Worm (Caenorhabditis elegans) whole organism, midembryonic: ENCODE measurements around the gene F55C9.15.

Experiments used
- T22C8.4 ChIP-seq: fragments of 200-800 bp; sonication (Bioruptor generic); IDR thresholded peaks from 2 replicates; pipeline ENCODE4 v1.3.6; 2022; ENCODE audit warnings: missing genetic modification characterization, missing compliant biosample characterization
- cog-1 ChIP-seq: sonication (generic microtip); optimal IDR thresholded peaks from 2 replicates; lab custom pipeline; 2016; ENCODE audit warnings: missing genetic modification characterization, missing compliant biosample characterization
- flt-1 ChIP-seq: fragments of 200-800 bp; sonication (Bioruptor generic); IDR thresholded peaks from 2 replicates; pipeline ENCODE4 v1.3.6; 2022; ENCODE audit warnings: missing genetic modification characterization, missing compliant biosample characterization
- klf-2 ChIP-seq: fragments of 200-800 bp; sonication (Bioruptor generic); conservative IDR thresholded peaks from 2 replicates; pipeline ENCODE4 v1.3.6; 2022; ENCODE audit warnings: missing genetic modification reagents, missing genetic modification characterization, missing compliant biosample characterization
- med-1 ChIP-seq: sonication (generic microtip); optimal IDR thresholded peaks from 2 replicates; lab custom pipeline; 2017; ENCODE audit warnings: missing genetic modification characterization, mild to moderate bottlenecking, missing compliant biosample characterization, antibody characterized with exemption, missing genetic modification reagents; ENCODE audit not compliant: insufficient read depth
- ref-1 ChIP-seq: fragments of 200-800 bp; sonication (Bioruptor generic); conservative IDR thresholded peaks from 2 replicates; pipeline ENCODE4 v1.3.6; 2022; ENCODE audit warnings: missing genetic modification reagents, missing genetic modification characterization, missing compliant biosample characterization
- tab-1 ChIP-seq: fragments of 200-800 bp; sonication (Bioruptor generic); IDR thresholded peaks from 2 replicates; pipeline ENCODE4 v1.3.6; 2022; ENCODE audit warnings: missing genetic modification characterization, missing compliant biosample characterization
- ztf-23 ChIP-seq: fragments of 200-800 bp; sonication (Bioruptor generic); IDR thresholded peaks from 2 replicates; pipeline ENCODE4 v1.3.6; 2022; ENCODE audit warnings: missing genetic modification reagents, missing genetic modification characterization, missing compliant biosample characterization
- ztf-29 ChIP-seq: fragments of 200-800 bp; sonication (Bioruptor generic); IDR thresholded peaks from 2 replicates; pipeline ENCODE4 v1.3.6; 2022; ENCODE audit warnings: missing genetic modification reagents, missing genetic modification characterization, missing compliant biosample characterization

The F55C9.15 gene

DNA sequence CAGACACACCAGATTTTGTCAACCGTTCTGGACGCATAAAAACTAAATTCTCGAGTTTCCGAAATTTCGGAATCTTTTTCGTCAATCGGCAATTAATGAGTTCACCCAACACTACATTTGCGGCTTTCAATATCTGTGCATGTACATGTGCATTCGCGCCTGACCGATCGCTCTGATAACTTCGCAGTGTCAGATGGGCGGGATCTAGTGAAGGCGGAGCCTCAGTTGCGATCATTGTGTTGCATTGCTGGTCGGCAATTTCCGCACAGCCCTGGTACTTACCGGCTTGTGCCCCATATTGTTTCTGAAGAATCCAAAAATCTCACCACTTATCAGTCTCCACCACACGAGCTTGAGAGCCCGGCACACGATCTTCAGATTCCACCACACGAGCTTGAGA, 46.1 kb downstream of the F55C9.15 start:
- TF ChIP-seq klf-2 (GFP tag; lab: Robert Waterston, UW) (no peak), med-1 (no peak), flt-1 (GFP tag; lab: Robert Waterston, UW) (no peak), ztf-29 (GFP tag; lab: Robert Waterston, UW) (no peak), cog-1 (tag; lab: Kevin White, UChicago) (no peak), T22C8.4 (GFP tag; lab: Robert Waterston, UW) (no peak), tab-1 (GFP tag; lab: Robert Waterston, UW) (no peak), ref-1 (GFP tag; lab: Robert Waterston, UW) (no peak), ztf-23 (GFP tag; lab: Robert Waterston, UW) (no peak)

ce11 chrV:19259403-19259802, 47.4 kb downstream of the F55C9.15 start:
- no peak for TF ChIP-seq klf-2 (GFP tag; lab: Robert Waterston, UW)
- no peak for TF ChIP-seq ref-1 (GFP tag; lab: Robert Waterston, UW)
- TF ChIP-seq tab-1 (GFP tag; lab: Robert Waterston, UW), result no peak
- no peak for TF ChIP-seq T22C8.4 (GFP tag; lab: Robert Waterston, UW)
- no peak for TF ChIP-seq flt-1 (GFP tag; lab: Robert Waterston, UW)
- no peak for TF ChIP-seq ztf-29 (GFP tag; lab: Robert Waterston, UW)
- TF ChIP-seq ztf-23 (GFP tag; lab: Robert Waterston, UW), result no peak
- no peak for TF ChIP-seq med-1
- TF ChIP-seq cog-1 (tag; lab: Kevin White, UChicago), result no peak

ce11 chrV:19257653-19258052, 49.2 kb downstream of the F55C9.15 start, which contains the start of gene F21D9.3:
Gene F21D9.3 (minus strand): TSS chrV:19257753.
- TF ChIP-seq cog-1 (tag; lab: Kevin White, UChicago) (no peak), T22C8.4 (GFP tag; lab: Robert Waterston, UW) (no peak), flt-1 (GFP tag; lab: Robert Waterston, UW) (no peak), ztf-23 (GFP tag; lab: Robert Waterston, UW) (no peak), tab-1 (GFP tag; lab: Robert Waterston, UW) (no peak), med-1 (no peak), ztf-29 (GFP tag; lab: Robert Waterston, UW) (no peak)
